1 fruit fly cellular context compared by ENCODE assay signal in genomic region chrX:3407760-3408608, dm6.
TF ChIP-seq lines count a peak whose summit lies in the region.

No protein-coding gene starts in this region.

TF ChIP-seq in whole organism, embryonic, 481 proteins besides CTCF, POLR2A, EP300 and RAD21 (continued from another document):
- TF ChIP-seq Hsf (GFP tag; optimal IDR thresholded peaks at IDR 0.05; lab: Kevin White, UChicago) (peak; percentile 5), Dref (GFP tag; IDR thresholded peaks at IDR 0.05; lab: Robert Waterston, UW) (no peak), Gug (GFP tag; IDR thresholded peaks at IDR 0.05; lab: Robert Waterston, UW) (no peak), sima (GFP tag; optimal IDR thresholded peaks at IDR 0.05; lab: Kevin White, UChicago) (no peak), CG31224 (GFP tag; IDR thresholded peaks at IDR 0.05; lab: Robert Waterston, UW) (no peak), corto (GFP tag; optimal IDR thresholded peaks at IDR 0.05; lab: Kevin White, UChicago) (peak; percentile 48), CG10654 (GFP tag; optimal IDR thresholded peaks at IDR 0.05; lab: Kevin White, UChicago) (no peak), CG13296 (GFP tag; optimal IDR thresholded peaks at IDR 0.05; lab: Kevin White, UChicago) (no peak), nerfin-2 (GFP tag; IDR thresholded peaks at IDR 0.05; lab: Robert Waterston, UW; ENCODE audit: partially characterized antibody) (no peak), CG14441 (GFP tag; IDR thresholded peaks at IDR 0.05; lab: Robert Waterston, UW) (0 out of 2 replicates have a peak, but pooled peaks have one; percentile 20), E2f2 (GFP tag; IDR thresholded peaks at IDR 0.05; lab: Robert Waterston, UW) (0 out of 2 replicates have a peak, but pooled peaks have one; percentile 6), Dfd (GFP tag; optimal IDR thresholded peaks at IDR 0.05; lab: Kevin White, UChicago) (no peak), Dbx (GFP tag; IDR thresholded peaks at IDR 0.05; lab: Robert Waterston, UW) (peak; percentile 25; the same call in 1 of the 3 replicates), sisA (GFP tag; IDR thresholded peaks at IDR 0.05; lab: Robert Waterston, UW) (no peak), CG12769 (tag; optimal IDR thresholded peaks at IDR 0.05; lab: Kevin White, UChicago) (peak; percentile 62), pnt (GFP tag; optimal IDR thresholded peaks at IDR 0.05; lab: Kevin White, UChicago) (peak; percentile 24), gsb (GFP tag; IDR thresholded peaks at IDR 0.05; lab: Robert Waterston, UW) (no peak), CG1832 (GFP tag; optimal IDR thresholded peaks at IDR 0.05; lab: Kevin White, UChicago) (peak; percentile 73), CG6254 (GFP tag; optimal IDR thresholded peaks at IDR 0.05; lab: Kevin White, UChicago) (no peak), CG17612 (GFP tag; IDR thresholded peaks at IDR 0.05; lab: Robert Waterston, UW) (no peak), lbe (GFP tag; optimal IDR thresholded peaks at IDR 0.05; lab: Kevin White, UChicago) (peak; percentile 73), mam (GFP tag; optimal IDR thresholded peaks at IDR 0.05; lab: Kevin White, UChicago) (peak; percentile 7), Ets65A (GFP tag; lab: Kevin White, UChicago) (peak; percentile 57), ind (GFP tag; optimal IDR thresholded peaks at IDR 0.05; lab: Kevin White, UChicago) (no peak), Jarid2 (GFP tag; optimal IDR thresholded peaks at IDR 0.05; lab: Kevin White, UChicago) (no peak), CG15479 (GFP tag; optimal IDR thresholded peaks at IDR 0.05; lab: Kevin White, UChicago) (no peak), CG31388 (GFP tag; optimal IDR thresholded peaks at IDR 0.05; lab: Kevin White, UChicago) (no peak), gcm2 (GFP tag; optimal IDR thresholded peaks at IDR 0.05; lab: Kevin White, UChicago) (no peak), stc (GFP tag; IDR thresholded peaks at IDR 0.05; lab: Robert Waterston, UW) (0 out of 2 replicates have a peak, but pooled peaks have one; percentile 15), CG10366 (GFP tag; IDR thresholded peaks at IDR 0.05; lab: Robert Waterston, UW) (no peak), MTF-1 (GFP tag; optimal IDR thresholded peaks at IDR 0.05; lab: Kevin White, UChicago; ENCODE audit: borderline replicate concordance) (no peak), crc (GFP tag; optimal IDR thresholded peaks at IDR 0.05; lab: Kevin White, UChicago) (no peak), pho (GFP tag; optimal IDR thresholded peaks at IDR 0.05; lab: Kevin White, UChicago) (no peak), CG7745 (tag; optimal IDR thresholded peaks at IDR 0.05; lab: Kevin White, UChicago) (no peak), chif (GFP tag; optimal IDR thresholded peaks at IDR 0.05; lab: Kevin White, UChicago) (no peak), CG6175 (GFP tag; IDR thresholded peaks at IDR 0.05; lab: Robert Waterston, UW) (peak; percentile 70; the same call in 2 of the 3 replicates), grn (GFP tag; optimal IDR thresholded peaks at IDR 0.05; lab: Kevin White, UChicago) (no peak), her (GFP tag; optimal IDR thresholded peaks at IDR 0.05; lab: Kevin White, UChicago) (no peak), chinmo (GFP tag; IDR thresholded peaks at IDR 0.05; lab: Robert Waterston, UW; ENCODE audit: partially characterized antibody) (0 out of 4 replicates have a peak, but pooled peaks have one; percentile 40), H15 (GFP tag; IDR thresholded peaks at IDR 0.05; lab: Robert Waterston, UW) (0 out of 3 replicates have a peak, but pooled peaks have one; percentile 22), Tbp (GFP tag; optimal IDR thresholded peaks at IDR 0.05; lab: Kevin White, UChicago) (no peak), CG17328 (GFP tag; IDR thresholded peaks at IDR 0.05; lab: Robert Waterston, UW) (peak; percentile 23; the same call in 1 of the 2 replicates), Trl (optimal IDR thresholded peaks at IDR 0.05; lab: Kevin White, UChicago) (peak; percentile 14 to 24), Trl (GFP tag; optimal IDR thresholded peaks at IDR 0.05; lab: Kevin White, UChicago) (no peak), CG2712 (tag; optimal IDR thresholded peaks at IDR 0.05; lab: Kevin White, UChicago) (peak; percentile 7), zfh2 (GFP tag; optimal IDR thresholded peaks at IDR 0.05; lab: Kevin White, UChicago) (no peak), Hr39 (optimal IDR thresholded peaks at IDR 0.05; lab: Kevin White, UChicago) (no peak), tgo (GFP tag; IDR thresholded peaks at IDR 0.05; lab: Robert Waterston, UW) (no peak), nerfin-1 (tag; optimal IDR thresholded peaks at IDR 0.05; lab: Kevin White, UChicago) (no peak), NC2α (GFP tag; optimal IDR thresholded peaks at IDR 0.05; lab: Kevin White, UChicago) (no peak), pum (GFP tag; optimal IDR thresholded peaks at IDR 0.05; lab: Kevin White, UChicago) (peak; percentile 1), CG10959 (GFP tag; IDR thresholded peaks at IDR 0.05; lab: Robert Waterston, UW) (no peak), NFAT (GFP tag; IDR thresholded peaks at IDR 0.05; lab: Robert Waterston, UW) (peak; percentile 7; the same call in 1 of the 2 replicates), dm (GFP tag; optimal IDR thresholded peaks at IDR 0.05; lab: Kevin White, UChicago) (no peak), aop (GFP tag; IDR thresholded peaks at IDR 0.05; lab: Robert Waterston, UW) (no peak), CG1603 (tag; optimal IDR thresholded peaks at IDR 0.05; lab: Kevin White, UChicago) (peak; percentile 45), CG3847 (GFP tag; IDR thresholded peaks at IDR 0.05; lab: Robert Waterston, UW) (no peak), tio (GFP tag; optimal IDR thresholded peaks at IDR 0.05; lab: Kevin White, UChicago) (peak; percentile 8), ATbp (GFP tag; optimal IDR thresholded peaks at IDR 0.05; lab: Kevin White, UChicago) (no peak), CG9437 (GFP tag; optimal IDR thresholded peaks at IDR 0.05; lab: Kevin White, UChicago) (no peak), CG9727 (GFP tag; optimal IDR thresholded peaks at IDR 0.05; lab: Kevin White, UChicago) (no peak), CG4282 (GFP tag; optimal IDR thresholded peaks at IDR 0.05; lab: Kevin White, UChicago) (no peak), crol (GFP tag; IDR thresholded peaks at IDR 0.05; lab: Robert Waterston, UW) (peak; percentile 93), Med (GFP tag; lab: Kevin White, UChicago) (peak; percentile 67), CG17385 (GFP tag; optimal IDR thresholded peaks at IDR 0.05; lab: Kevin White, UChicago) (no peak), CG1792 (GFP tag; optimal IDR thresholded peaks at IDR 0.05; lab: Kevin White, UChicago) (no peak), wor (GFP tag; IDR thresholded peaks at IDR 0.05; lab: Robert Waterston, UW) (no peak), Stat92E (GFP tag; optimal IDR thresholded peaks at IDR 0.05; lab: Kevin White, UChicago) (no peak), CG8290 (GFP tag; optimal IDR thresholded peaks at IDR 0.05; lab: Kevin White, UChicago) (no peak), CG8290 (tag; optimal IDR thresholded peaks at IDR 0.05; lab: Kevin White, UChicago) (peak in 1 of 2 experiments; percentile 68)
TF ChIP-seq in whole organism, embryonic: peak in this region for 42.
